Worm (Caenorhabditis elegans) whole organism, L2 larva: ENCODE results near the gene K08D8.6.

Experiments used
- C34F6.9 ChIP-seq: fragments of 150-350 bp; optimal IDR thresholded peaks from 2 replicates; lab custom pipeline; 2014; ENCODE audit warnings: missing biosample characterization, missing genetic modification characterization
- R02D3.7 ChIP-seq: fragments of 150-350 bp; optimal IDR thresholded peaks from 2 replicates; lab custom pipeline; 2014; ENCODE audit warnings: missing biosample characterization, missing genetic modification characterization
- Y55F3AM.14 ChIP-seq: fragments of 200-800 bp; sonication (Bioruptor generic); optimal IDR thresholded peaks from 2 replicates; lab custom pipeline; 2018; ENCODE audit warnings: mild to moderate bottlenecking, missing genetic modification characterization, missing compliant biosample characterization
- ZK546.5 ChIP-seq: sonication (generic microtip); optimal IDR thresholded peaks from 2 replicates; lab custom pipeline; 2017; ENCODE audit warnings: missing biosample characterization, missing genetic modification characterization
- alr-1 ChIP-seq: fragments of 150-350 bp; optimal IDR thresholded peaks from 2 replicates; lab custom pipeline; 2014; ENCODE audit warnings: missing biosample characterization, missing genetic modification characterization
- ama-1 ChIP-seq: fragments of 150-350 bp; optimal IDR thresholded peaks from 2 replicates; lab custom pipeline; 2018; ENCODE audit warnings: inconsistent platforms
- blmp-1 ChIP-seq: sonication (generic microtip); optimal IDR thresholded peaks from 2 replicates; lab custom pipeline; 2017; ENCODE audit warnings: missing genetic modification characterization, mild to moderate bottlenecking, missing compliant biosample characterization, antibody characterized with exemption, moderate library complexity; ENCODE audit not compliant: insufficient read depth
- ceh-82 ChIP-seq: fragments of 150-350 bp; optimal IDR thresholded peaks from 2 replicates; lab custom pipeline; 2014; ENCODE audit warnings: missing biosample characterization, missing genetic modification characterization
- crh-2 ChIP-seq: sonication (generic microtip); optimal IDR thresholded peaks from 2 replicates; lab custom pipeline; 2017; ENCODE audit warnings: missing biosample characterization, missing genetic modification characterization
- dmd-4 ChIP-seq: sonication (generic microtip); optimal IDR thresholded peaks from 2 replicates; lab custom pipeline; 2017; ENCODE audit warnings: missing biosample characterization, missing genetic modification characterization
- egl-27 ChIP-seq: sonication (generic microtip); optimal IDR thresholded peaks from 3 replicates; lab custom pipeline; 2017; ENCODE audit warnings: missing biosample characterization, missing genetic modification reagents, missing genetic modification characterization
- elt-3 ChIP-seq: sonication (generic microtip); optimal IDR thresholded peaks from 2 replicates; lab custom pipeline; 2017; ENCODE audit warnings: missing biosample characterization, missing genetic modification characterization
- fos-1 ChIP-seq: fragments of 150-350 bp; optimal IDR thresholded peaks from 2 replicates; lab custom pipeline; 2014; ENCODE audit warnings: missing biosample characterization, missing genetic modification characterization
- gmeb-1 ChIP-seq: fragments of 150-350 bp; optimal IDR thresholded peaks from 2 replicates; lab custom pipeline; 2014; ENCODE audit warnings: missing biosample characterization, missing genetic modification characterization
- lin-11 ChIP-seq: fragments of 150-350 bp; sonication (generic microtip); optimal IDR thresholded peaks from 2 replicates; lab custom pipeline; 2014; ENCODE audit warnings: missing biosample characterization, missing genetic modification characterization, inconsistent platforms, mixed read lengths
- lin-39 ChIP-seq: fragments of 150-350 bp; optimal IDR thresholded peaks from 2 replicates; lab custom pipeline; 2014; ENCODE audit warnings: missing biosample characterization, missing genetic modification reagents, missing genetic modification characterization
- mab-5 ChIP-seq: fragments of 150-350 bp; optimal IDR thresholded peaks from 2 replicates; lab custom pipeline; 2014; ENCODE audit warnings: missing biosample characterization, missing genetic modification characterization
- mbf-1 ChIP-seq: sonication (generic microtip); optimal IDR thresholded peaks from 2 replicates; lab custom pipeline; 2017; ENCODE audit warnings: missing biosample characterization, missing genetic modification characterization
- nhr-10 ChIP-seq: sonication (generic microtip); optimal IDR thresholded peaks from 2 replicates; lab custom pipeline; 2017; ENCODE audit warnings: missing biosample characterization, missing genetic modification characterization
- nhr-11 ChIP-seq: fragments of 150-350 bp; optimal IDR thresholded peaks from 2 replicates; lab custom pipeline; 2014; ENCODE audit warnings: missing biosample characterization, missing genetic modification characterization
- nhr-12 ChIP-seq: fragments of 150-350 bp; optimal IDR thresholded peaks from 2 replicates; lab custom pipeline; 2014; ENCODE audit warnings: missing biosample characterization, missing genetic modification characterization
- nhr-23 ChIP-seq: fragments of 150-350 bp; optimal IDR thresholded peaks from 2 replicates; lab custom pipeline; 2014; ENCODE audit warnings: missing biosample characterization, missing genetic modification reagents, missing genetic modification characterization
- nhr-25 ChIP-seq: fragments of 150-350 bp; sonication (generic microtip); optimal IDR thresholded peaks from 3 replicates; lab custom pipeline; 2014; ENCODE audit warnings: missing biosample characterization, missing genetic modification characterization
- nhr-6 ChIP-seq: fragments of 150-350 bp; optimal IDR thresholded peaks from 2 replicates; lab custom pipeline; 2014; ENCODE audit warnings: missing biosample characterization, missing genetic modification characterization
- nhr-77 ChIP-seq: fragments of 150-350 bp; optimal IDR thresholded peaks from 2 replicates; lab custom pipeline; 2014; ENCODE audit warnings: missing biosample characterization, missing genetic modification characterization
- peb-1 ChIP-seq: fragments of 150-350 bp; optimal IDR thresholded peaks from 2 replicates; lab custom pipeline; 2014; ENCODE audit warnings: missing biosample characterization, missing genetic modification characterization
- sem-4 ChIP-seq: fragments of 150-350 bp; optimal IDR thresholded peaks from 2 replicates; lab custom pipeline; 2014; ENCODE audit warnings: missing biosample characterization, missing genetic modification reagents, missing genetic modification characterization
- skn-1 ChIP-seq: sonication (generic microtip); optimal IDR thresholded peaks from 2 replicates; lab custom pipeline; 2017; ENCODE audit warnings: missing biosample characterization, missing genetic modification characterization
- sma-3 ChIP-seq: sonication (generic microtip); optimal IDR thresholded peaks from 2 replicates; lab custom pipeline; 2016; ENCODE audit warnings: missing genetic modification reagents, missing genetic modification characterization, missing compliant biosample characterization
- sma-9 ChIP-seq, 2 experiments: fragments of 150-350 bp in 1 of 2; sonication (generic microtip) in 1 of 2; optimal IDR thresholded peaks; 2 replicates each; lab custom pipeline; 2014 to 2016; ENCODE audit warnings: missing genetic modification characterization in 2 of 2, mild to moderate bottlenecking in 1 of 2, missing biosample characterization in 1 of 2, missing compliant biosample characterization in 1 of 2, missing genetic modification reagents in 1 of 2, moderate library complexity in 1 of 2
- unc-39 ChIP-seq: fragments of 150-350 bp; optimal IDR thresholded peaks from 2 replicates; lab custom pipeline; 2014; ENCODE audit warnings: missing biosample characterization, missing genetic modification characterization
- unc-55 ChIP-seq: fragments of 150-350 bp; sonication (generic microtip); optimal IDR thresholded peaks from 3 replicates; lab custom pipeline; 2014; ENCODE audit warnings: missing biosample characterization, missing genetic modification reagents, missing genetic modification characterization
- zag-1 ChIP-seq: fragments of 150-350 bp; optimal IDR thresholded peaks from 2 replicates; lab custom pipeline; 2014; ENCODE audit warnings: missing biosample characterization, missing genetic modification characterization
- ztf-1 ChIP-seq: fragments of 200-800 bp; sonication (Bioruptor generic); conservative IDR thresholded peaks from 2 replicates; pipeline ENCODE4 v1.3.6; 2022; ENCODE audit warnings: missing genetic modification characterization, missing compliant biosample characterization
- ztf-11 ChIP-seq: sonication (generic microtip); optimal IDR thresholded peaks from 2 replicates; lab custom pipeline; 2017; ENCODE audit warnings: missing biosample characterization, missing genetic modification characterization

Gene K08D8.6

DNA sequence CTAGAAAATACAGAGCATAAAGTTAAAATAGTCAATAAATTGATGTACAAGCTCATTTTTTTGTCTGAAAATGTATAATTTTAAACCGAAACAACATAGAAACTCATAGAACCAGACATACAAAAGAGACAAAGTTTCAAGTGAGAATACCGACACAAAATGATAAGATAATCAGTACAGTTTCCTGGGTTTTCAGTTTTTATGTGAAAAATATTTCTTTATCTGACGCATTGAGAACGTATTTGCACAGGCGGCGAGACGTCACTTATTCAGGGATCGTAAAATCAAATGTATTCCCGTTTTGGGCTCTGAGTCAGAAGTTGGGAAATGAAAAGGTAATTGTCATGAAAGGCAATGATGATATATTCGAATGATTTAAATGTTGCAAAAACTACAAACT is at the start of gene K08D8.6:
Gene K08D8.6 (minus strand): TSS at position 64 of the 400 bp plus-strand sequence.
- no peak for TF ChIP-seq nhr-6
- no peak for TF ChIP-seq elt-3 (tag; lab: Kevin White, UChicago)
- TF ChIP-seq ceh-82 (tag; lab: Kevin White, UChicago) = no peak
- no peak for TF ChIP-seq mbf-1 (tag; lab: Kevin White, UChicago)
- peak; percentile 96 for TF ChIP-seq fos-1
- no peak for TF ChIP-seq ztf-1 (GFP tag; lab: Robert Waterston, UW)
- peak; percentile 15 for TF ChIP-seq gmeb-1 (tag; lab: Kevin White, UChicago)
- no peak for TF ChIP-seq Y55F3AM.14 (GFP tag; lab: Kevin White, UChicago)
- no peak for TF ChIP-seq crh-2
- peak; percentile 70 for TF ChIP-seq sma-9 (GFP tag; optimal IDR thresholded peaks at IDR 0.05; lab: Kevin White, UChicago)
- no peak for TF ChIP-seq sma-9 (tag; optimal IDR thresholded peaks at IDR 0.05; lab: Kevin White, UChicago)

- TF ChIP-seq C34F6.9 = no peak
- TF ChIP-seq gmeb-1 (tag; lab: Kevin White, UChicago) = peak; percentile 24
- no peak for TF ChIP-seq nhr-12 (tag; lab: Kevin White, UChicago)
- no peak for TF ChIP-seq skn-1 (tag; lab: Kevin White, UChicago)
- peak; percentile 67 for TF ChIP-seq sma-9 (GFP tag; optimal IDR thresholded peaks at IDR 0.05; lab: Kevin White, UChicago)
- TF ChIP-seq sma-9 (tag; optimal IDR thresholded peaks at IDR 0.05; lab: Kevin White, UChicago) = no peak
- TF ChIP-seq ZK546.5 (tag; lab: Kevin White, UChicago) = no peak
- TF ChIP-seq ztf-11 (tag; lab: Kevin White, UChicago) = no peak
- TF ChIP-seq nhr-25 (tag; lab: Kevin White, UChicago) = no peak
- no peak for TF ChIP-seq ama-1 (lab: Kevin White, UChicago)
- TF ChIP-seq crh-2 = peak; percentile 41
- TF ChIP-seq sma-3 (GFP tag; lab: Kevin White, UChicago) = peak; percentile 52
- peak; percentile 90 for TF ChIP-seq fos-1
- no peak for TF ChIP-seq R02D3.7 (tag; lab: Kevin White, UChicago)
- TF ChIP-seq, all 48 proteins: peak for 5
Observed at ce11 chrIV:12936221-12936776, 46.0 kb upstream of the K08D8.6 start, which contains the start of the genes cld-1 and dod-21. TSS of gene cld-1 (minus strand) at chrIV:12936271. TSS of gene dod-21 (plus strand) at chrIV:12936738.

ce11 chrIV:12926639-12927038 is 36.3 kb upstream of the K08D8.6 start, which contains the start of gene srlf-5:
TSS of gene srlf-5 (minus strand) at chrIV:12926739.
- TF ChIP-seq skn-1 (tag; lab: Kevin White, UChicago) (no peak), dmd-4 (tag; lab: Kevin White, UChicago) (no peak), egl-27 (tag; lab: Kevin White, UChicago) (no peak), nhr-12 (tag; lab: Kevin White, UChicago) (no peak), nhr-77 (no peak), alr-1 (tag; lab: Kevin White, UChicago) (no peak), zag-1 (tag; lab: Kevin White, UChicago) (no peak), mab-5 (tag; lab: Kevin White, UChicago) (no peak), peb-1 (no peak), lin-11 (tag; lab: Kevin White, UChicago) (no peak), blmp-1 (tag; lab: Kevin White, UChicago) (no peak), fos-1 (no peak), ama-1 (lab: Kevin White, UChicago) (no peak), lin-39 (tag; lab: Kevin White, UChicago) (no peak), sem-4 (tag; lab: Kevin White, UChicago) (no peak), nhr-6 (no peak), nhr-10 (tag; lab: Kevin White, UChicago) (no peak), unc-39 (tag; lab: Kevin White, UChicago) (no peak)

- TF ChIP-seq lin-11 (tag; lab: Kevin White, UChicago) (no peak), egl-27 (tag; lab: Kevin White, UChicago) (no peak), unc-39 (tag; lab: Kevin White, UChicago) (no peak), nhr-11 (tag; lab: Kevin White, UChicago) (no peak), Y55F3AM.14 (GFP tag; lab: Kevin White, UChicago) (no peak)
Observed at ce11 chrIV:12924332-12924731, 34.0 kb upstream of the K08D8.6 start, which contains the start of gene srlf-4. TSS of gene srlf-4 (minus strand) at chrIV:12924432.

DNA sequence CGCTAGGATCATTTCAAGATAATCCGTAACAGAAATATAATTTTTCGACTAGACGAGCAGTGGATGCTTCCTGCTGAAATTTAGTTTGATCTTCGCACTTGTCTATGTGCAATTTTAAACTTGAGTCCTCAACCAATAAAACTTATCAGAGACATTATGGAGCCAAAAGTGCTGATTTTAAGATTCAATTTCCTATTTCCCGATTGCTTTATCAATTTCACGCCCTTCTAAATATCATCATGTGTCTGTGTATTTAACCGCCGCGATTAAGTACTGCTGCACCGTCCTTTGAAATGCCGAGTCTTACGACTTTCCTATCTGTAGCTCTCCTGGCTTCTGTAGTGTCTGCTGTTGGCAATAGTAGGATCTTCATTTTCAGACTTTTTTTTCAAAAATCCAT is 30.7 kb upstream of the K08D8.6 start, which contains the start of gene C32H11.4:
Gene C32H11.4 (plus strand): TSS at position 238 of the 400 bp plus-strand sequence.
- TF ChIP-seq sma-9 (GFP tag; optimal IDR thresholded peaks at IDR 0.05; lab: Kevin White, UChicago) (peak; percentile 96), sma-9 (tag; optimal IDR thresholded peaks at IDR 0.05; lab: Kevin White, UChicago) (no peak), nhr-23 (no peak), R02D3.7 (tag; lab: Kevin White, UChicago) (no peak), fos-1 (peak; percentile 79), unc-55 (GFP tag; lab: Kevin White, UChicago) (no peak), ztf-11 (tag; lab: Kevin White, UChicago) (no peak), sma-3 (GFP tag; lab: Kevin White, UChicago) (peak; percentile 68), nhr-25 (tag; lab: Kevin White, UChicago) (no peak), mbf-1 (tag; lab: Kevin White, UChicago) (no peak), skn-1 (tag; lab: Kevin White, UChicago) (peak; percentile 57), ceh-82 (tag; lab: Kevin White, UChicago) (no peak), blmp-1 (tag; lab: Kevin White, UChicago) (no peak)
